Fruit fly (Drosophila melanogaster): ENCODE results near the gene CG5623.

Gene CG5623

DNA sequence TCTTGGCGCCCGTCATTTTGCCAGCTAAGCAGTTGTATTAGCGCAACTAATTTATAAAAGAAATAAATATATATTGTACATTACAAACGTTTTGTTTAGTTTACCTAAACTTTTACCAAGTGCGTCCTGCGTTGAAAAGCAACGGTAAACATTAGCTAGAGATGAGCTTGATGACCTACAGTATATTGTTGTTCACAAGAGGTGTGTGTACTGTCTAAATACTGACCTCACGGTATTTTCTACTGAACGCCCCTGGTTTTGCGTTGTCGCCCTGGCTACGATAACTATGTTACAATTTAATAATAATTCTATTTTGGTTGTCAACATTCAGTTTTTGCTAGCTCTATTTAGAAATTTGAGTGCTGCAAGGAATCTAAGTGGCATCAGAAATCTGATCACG lies 25.2 kb upstream of the CG5623 start, which contains the start of gene Acyp2 (continued):
- TF ChIP-seq MESR4 (GFP tag; optimal IDR thresholded peaks at IDR 0.05) = peak; percentile 51
- TF ChIP-seq Oli (tag; optimal IDR thresholded peaks at IDR 0.05) = no peak
- peak; percentile 60 for TF ChIP-seq YL-1 (GFP tag; optimal IDR thresholded peaks at IDR 0.05)
- TF ChIP-seq MTF-1 (GFP tag; optimal IDR thresholded peaks at IDR 0.05; ENCODE audit: borderline replicate concordance) = no peak
- peak; percentile 10 for TF ChIP-seq lab (GFP tag; optimal IDR thresholded peaks at IDR 0.05)
- no peak for TF ChIP-seq onecut (GFP tag; IDR thresholded peaks at IDR 0.05)
- peak; percentile 15 for TF ChIP-seq gem (tag; optimal IDR thresholded peaks at IDR 0.05)
- no peak for TF ChIP-seq CG6654 (GFP tag; optimal IDR thresholded peaks at IDR 0.05)
- no peak for TF ChIP-seq CG1233 (GFP tag; optimal IDR thresholded peaks at IDR 0.05)
- TF ChIP-seq CG12744 (GFP tag; optimal IDR thresholded peaks at IDR 0.05) = no peak
- TF ChIP-seq gsb (GFP tag; IDR thresholded peaks at IDR 0.05) = no peak
- no peak for TF ChIP-seq CG1792 (GFP tag; optimal IDR thresholded peaks at IDR 0.05)
- TF ChIP-seq H15 (GFP tag; IDR thresholded peaks at IDR 0.05) = no peak
- TF ChIP-seq CG17612 (GFP tag; IDR thresholded peaks at IDR 0.05) = no peak
- no peak for TF ChIP-seq ranshi (GFP tag; IDR thresholded peaks at IDR 0.05)
- no peak for TF ChIP-seq CG33557 (GFP tag; optimal IDR thresholded peaks at IDR 0.05)
- TF ChIP-seq fru (optimal IDR thresholded peaks at IDR 0.05) = no peak
- peak; percentile 53; the same call in 2 of the 3 replicates for TF ChIP-seq CG16813 (GFP tag; IDR thresholded peaks at IDR 0.05; ENCODE audit: partially characterized antibody)
- TF ChIP-seq MBD-R2 (GFP tag; IDR thresholded peaks at IDR 0.05) = peak; percentile 88
- TF ChIP-seq cas (GFP tag; IDR thresholded peaks at IDR 0.05) = no peak
- TF ChIP-seq CG16863 (GFP tag; optimal IDR thresholded peaks at IDR 0.05) = no peak
- TF ChIP-seq sna (GFP tag; IDR thresholded peaks at IDR 0.05; ENCODE audit: partially characterized antibody) = no peak
- TF ChIP-seq Sox102F (GFP tag; optimal IDR thresholded peaks at IDR 0.05) = no peak
- TF ChIP-seq vvl (GFP tag; IDR thresholded peaks at IDR 0.05) = peak; percentile 66
- TF ChIP-seq CG9797 (GFP tag; optimal IDR thresholded peaks at IDR 0.05) = peak; percentile 51
- TF ChIP-seq CG32532 (GFP tag; IDR thresholded peaks at IDR 0.05) = peak; percentile 41; the same call in 1 of the 2 replicates
- peak; percentile 70 for TF ChIP-seq CG9932 (GFP tag; IDR thresholded peaks at IDR 0.05)
- TF ChIP-seq seq (GFP tag; IDR thresholded peaks at IDR 0.05) = no peak
- no peak for TF ChIP-seq odd (GFP tag; optimal IDR thresholded peaks at IDR 0.05)
- no peak for TF ChIP-seq HLHmδ (GFP tag; optimal IDR thresholded peaks at IDR 0.05)
- TF ChIP-seq sr (GFP tag; IDR thresholded peaks at IDR 0.05) = no peak
- no peak for TF ChIP-seq Adf1 (GFP tag; IDR thresholded peaks at IDR 0.05)
- no peak for TF ChIP-seq GATAe (GFP tag; conservative IDR thresholded peaks at IDR 0.05)
- TF ChIP-seq CG2889 (GFP tag; IDR thresholded peaks at IDR 0.05) = no peak
- no peak for TF ChIP-seq Trl (optimal IDR thresholded peaks at IDR 0.05)
- TF ChIP-seq Trl (GFP tag; optimal IDR thresholded peaks at IDR 0.05) = no peak
- TF ChIP-seq CG4730 (GFP tag; IDR thresholded peaks at IDR 0.05) = no peak
- TF ChIP-seq CG34422 (GFP tag; IDR thresholded peaks at IDR 0.05) = no peak
- TF ChIP-seq sisA (GFP tag; IDR thresholded peaks at IDR 0.05) = peak; percentile 42; the same call in 1 of the 2 replicates
- TF ChIP-seq CG9727 (GFP tag; optimal IDR thresholded peaks at IDR 0.05) = no peak
- TF ChIP-seq wor (GFP tag; IDR thresholded peaks at IDR 0.05) = no peak
- TF ChIP-seq CG7556 (GFP tag; optimal IDR thresholded peaks at IDR 0.05) = no peak
- no peak for TF ChIP-seq Blimp-1 (GFP tag; optimal IDR thresholded peaks at IDR 0.05)
- no peak for TF ChIP-seq CG5953 (GFP tag; IDR thresholded peaks at IDR 0.05)
- peak; percentile 31 for TF ChIP-seq CG15601 (tag; optimal IDR thresholded peaks at IDR 0.05)
- no peak for TF ChIP-seq CG7357 (GFP tag; IDR thresholded peaks at IDR 0.05)
- no peak for TF ChIP-seq crol (GFP tag; IDR thresholded peaks at IDR 0.05)
- TF ChIP-seq caup (GFP tag; optimal IDR thresholded peaks at IDR 0.05; ENCODE audit: severe bottlenecking) = peak; percentile 36
- no peak for TF ChIP-seq ttk (GFP tag; IDR thresholded peaks at IDR 0.05)
- TF ChIP-seq br (optimal IDR thresholded peaks at IDR 0.05) = no peak
- no peak for TF ChIP-seq CG11695 (GFP tag; IDR thresholded peaks at IDR 0.05)
- peak; percentile 60 for TF ChIP-seq CG2712 (tag; optimal IDR thresholded peaks at IDR 0.05)
- no peak for TF ChIP-seq Hey (tag; optimal IDR thresholded peaks at IDR 0.05)

Measured in whole organism, embryonic.